Worm (Caenorhabditis elegans) whole organism, early embryonic: ENCODE measurements around the gene F13H10.8.
"Not testable (repeated sequence)": the region's sequence is repeated elsewhere in the genome, so short reads cannot be mapped to it uniquely, and the experiment has no call there.

Experiments
- B0310.2 ChIP-seq: sonication (generic microtip); optimal IDR thresholded peaks from 2 replicates; lab custom pipeline; 2016; ENCODE audit warnings: mild to moderate bottlenecking, missing genetic modification characterization, missing compliant biosample characterization
- F13C5.2 ChIP-seq: sonication (generic microtip); optimal IDR thresholded peaks from 2 replicates; lab custom pipeline; 2017; ENCODE audit warnings: mild to moderate bottlenecking, missing genetic modification characterization, inconsistent platforms, missing compliant biosample characterization
- aly-1 ChIP-seq: sonication (generic microtip); optimal IDR thresholded peaks from 2 replicates; lab custom pipeline; 2016; ENCODE audit warnings: missing genetic modification characterization, missing compliant biosample characterization
- ama-1 ChIP-seq: fragments of 150-350 bp; optimal IDR thresholded peaks from 2 replicates; lab custom pipeline; 2014
- ceh-13 ChIP-seq: fragments of 200-800 bp; sonication (Bioruptor generic); optimal IDR thresholded peaks from 2 replicates; lab custom pipeline; 2018; ENCODE audit warnings: mild to moderate bottlenecking, missing genetic modification characterization, missing compliant biosample characterization
- ceh-36 ChIP-seq: sonication (generic microtip); optimal IDR thresholded peaks from 2 replicates; lab custom pipeline; 2016; ENCODE audit warnings: missing genetic modification characterization, inconsistent platforms, missing compliant biosample characterization
- ets-7 ChIP-seq: sonication (generic microtip); optimal IDR thresholded peaks from 2 replicates; lab custom pipeline; 2016; ENCODE audit warnings: missing genotype, missing genetic modification characterization, missing compliant biosample characterization
- flt-1 ChIP-seq: fragments of 200-800 bp; sonication (Bioruptor generic); IDR thresholded peaks from 2 replicates; pipeline ENCODE4 v1.3.6; 2022; ENCODE audit warnings: missing genetic modification characterization, missing compliant biosample characterization
- hmbx-1 ChIP-seq: sonication (generic microtip); optimal IDR thresholded peaks from 2 replicates; lab custom pipeline; 2016; ENCODE audit warnings: mild to moderate bottlenecking, missing genetic modification characterization, missing compliant biosample characterization
- hmg-4 ChIP-seq: fragments of 200-800 bp; sonication (Bioruptor generic); optimal IDR thresholded peaks from 2 replicates; lab custom pipeline; 2018; ENCODE audit warnings: mild to moderate bottlenecking, missing genetic modification characterization, missing compliant biosample characterization
- hnd-1 ChIP-seq: sonication (generic microtip); optimal IDR thresholded peaks from 2 replicates; lab custom pipeline; 2016; ENCODE audit warnings: missing genetic modification characterization, missing compliant biosample characterization
- pes-1 ChIP-seq: fragments of 200-800 bp; sonication (Bioruptor generic); IDR thresholded peaks from 2 replicates; pipeline ENCODE4 v1.3.6; 2022; ENCODE audit warnings: missing genetic modification reagents, missing genetic modification characterization, missing compliant biosample characterization
- scrt-1 ChIP-seq: fragments of 200-800 bp; sonication (Bioruptor generic); IDR thresholded peaks from 2 replicates; pipeline ENCODE4 v1.3.6; 2022; ENCODE audit warnings: missing genetic modification characterization, missing compliant biosample characterization
- sea-1 ChIP-seq: fragments of 200-800 bp; sonication (Bioruptor generic); conservative IDR thresholded peaks from 2 replicates; pipeline ENCODE4 v1.3.6; 2022; ENCODE audit warnings: missing genetic modification characterization, missing compliant biosample characterization
- tbx-11 ChIP-seq: fragments of 200-800 bp; sonication (Bioruptor generic); IDR thresholded peaks from 2 replicates; pipeline ENCODE4 v1.3.6; 2022; ENCODE audit warnings: missing genetic modification characterization, missing compliant biosample characterization
- tbx-37 ChIP-seq: fragments of 200-800 bp; sonication (Bioruptor generic); conservative IDR thresholded peaks from 2 replicates; pipeline ENCODE4 v1.3.6; 2022; ENCODE audit warnings: missing genetic modification reagents, missing genetic modification characterization, missing compliant biosample characterization
- tra-4 ChIP-seq: sonication (generic microtip); optimal IDR thresholded peaks from 2 replicates; lab custom pipeline; 2017; ENCODE audit warnings: missing genetic modification characterization, missing compliant biosample characterization

The F13H10.8 gene

DNA sequence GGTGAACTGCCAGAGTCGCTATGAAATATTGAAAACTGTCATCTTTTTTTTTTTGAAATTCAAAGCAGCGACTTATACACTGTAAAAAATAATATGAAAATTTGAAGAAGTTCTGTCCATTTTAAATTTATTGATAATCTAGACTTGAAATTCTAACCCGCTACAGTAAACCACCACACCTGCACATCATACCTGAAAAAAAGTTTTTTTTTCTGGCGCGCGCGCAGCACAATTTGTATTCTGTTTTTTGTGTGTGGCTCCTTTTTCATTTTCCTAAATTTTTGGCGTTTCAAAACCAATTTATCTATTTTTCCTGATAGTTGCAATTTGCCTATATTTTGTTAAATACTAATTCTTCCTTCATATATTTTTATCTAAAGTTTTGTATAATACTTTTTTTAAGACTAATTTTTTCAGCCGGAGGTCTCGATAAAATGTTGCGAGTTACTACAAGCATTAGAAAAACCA lies 34.7 kb upstream of the F13H10.8 start, which contains the start of gene cyb-2.1:
cyb-2.1 (plus strand) TSS at position 418 of the 468 bp plus-strand sequence.
- TF ChIP-seq ama-1 (lab: Kevin White, UChicago) = no peak
- no peak for TF ChIP-seq F13C5.2 (tag; lab: Kevin White, UChicago)
- no peak for TF ChIP-seq tbx-11 (GFP tag; lab: Robert Waterston, UW)

DNA sequence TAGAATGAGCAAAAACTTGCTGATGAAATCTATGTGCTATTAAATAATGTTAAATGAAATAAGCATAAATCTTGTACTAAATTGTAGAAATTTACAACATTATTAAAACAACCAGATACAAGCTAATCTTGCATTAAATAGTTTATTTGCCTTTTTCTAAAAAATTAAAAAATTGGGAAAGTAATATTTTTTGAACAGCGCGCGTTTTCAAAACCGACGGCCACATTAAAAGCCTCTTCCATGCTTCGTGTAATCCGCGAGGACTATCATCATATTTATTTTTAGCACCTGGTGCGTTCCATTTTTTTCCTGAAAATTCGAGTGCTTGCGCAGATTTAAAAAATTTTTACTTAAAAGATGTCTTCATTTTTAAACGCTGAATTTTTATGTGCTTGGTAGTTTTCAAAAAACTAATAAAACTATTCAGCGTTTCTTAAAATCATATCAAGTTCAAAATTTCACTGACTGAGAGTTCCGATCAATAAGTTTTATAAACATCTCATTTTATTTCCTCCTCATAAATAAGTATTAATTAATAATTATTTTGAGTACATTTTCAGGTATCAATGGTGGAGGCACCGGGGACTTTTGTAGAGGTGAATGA lies 32.9 kb upstream of the F13H10.8 start, which contains the start of gene Y43E12A.3:
Y43E12A.3 (plus strand) TSS at position 554 of the 604 bp plus-strand sequence.
- not testable (repeated sequence) for TF ChIP-seq flt-1; hnd-1; F13C5.2 (tag; lab: Kevin White, UChicago)

DNA sequence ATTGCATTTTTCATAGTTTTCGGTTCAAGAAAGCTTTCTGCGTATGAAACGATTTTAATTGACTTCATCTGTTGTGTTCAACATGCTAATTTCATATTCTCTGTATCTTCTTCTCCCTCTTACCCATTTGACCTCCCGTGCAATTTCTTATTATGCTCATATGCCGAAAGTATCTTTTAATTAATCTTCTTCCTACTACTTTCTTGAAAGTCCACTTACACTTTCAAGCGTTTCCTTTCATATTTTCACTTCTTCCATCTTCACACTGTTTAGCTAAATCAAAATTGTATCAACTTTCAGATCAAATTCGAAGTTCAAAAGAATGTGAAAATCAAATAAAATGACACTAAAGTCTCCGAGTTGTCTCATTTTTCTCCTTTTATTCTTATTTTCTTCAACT lies 29.6 kb upstream of the F13H10.8 start, which contains the start of gene F13H10.5:
F13H10.5 (plus strand) TSS at position 301 of the 400 bp plus-strand sequence.
- TF ChIP-seq scrt-1 (GFP tag; lab: Robert Waterston, UW) (no peak), ets-7 (tag; lab: Kevin White, UChicago) (no peak), flt-1 (no peak), hmg-4 (GFP tag; lab: Kevin White, UChicago) (no peak), hmbx-1 (no peak), ama-1 (lab: Kevin White, UChicago) (no peak), ceh-13 (no peak), hnd-1 (no peak), pes-1 (GFP tag; lab: Robert Waterston, UW) (no peak), B0310.2 (tag; lab: Kevin White, UChicago) (no peak), tbx-37 (GFP tag; lab: Robert Waterston, UW) (no peak), sea-1 (no peak), tra-4 (tag; lab: Kevin White, UChicago) (no peak), ceh-36 (tag; lab: Kevin White, UChicago) (no peak), tbx-11 (GFP tag; lab: Robert Waterston, UW) (no peak), F13C5.2 (tag; lab: Kevin White, UChicago) (no peak), aly-1 (no peak)

DNA sequence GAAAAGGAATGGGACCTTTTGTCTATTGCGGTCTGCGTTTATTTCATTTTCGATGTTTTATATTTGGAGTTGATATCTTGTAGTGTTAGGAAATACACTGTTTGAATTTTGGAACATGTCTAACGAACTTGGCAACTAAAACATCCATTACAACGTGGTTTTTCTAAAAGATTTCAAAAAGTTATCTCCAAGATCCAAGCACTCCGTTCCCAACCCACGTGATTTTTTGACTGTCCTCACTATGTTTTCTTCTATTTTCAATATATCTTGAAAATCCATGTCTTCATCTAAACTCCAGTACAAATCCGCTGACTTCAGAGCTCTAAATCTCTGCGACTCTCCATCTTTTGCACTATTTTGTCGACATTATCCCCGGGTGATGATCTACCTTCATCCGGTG lies 18.7 kb upstream of the F13H10.8 start, which contains the start of gene F13H10.9:
F13H10.9 (plus strand) TSS at position 301 of the 400 bp plus-strand sequence.
- TF ChIP-seq ets-7 (tag; lab: Kevin White, UChicago) (no peak), pes-1 (GFP tag; lab: Robert Waterston, UW) (no peak), ama-1 (lab: Kevin White, UChicago) (no peak), hmg-4 (GFP tag; lab: Kevin White, UChicago) (no peak), ceh-13 (no peak), flt-1 (no peak)

DNA sequence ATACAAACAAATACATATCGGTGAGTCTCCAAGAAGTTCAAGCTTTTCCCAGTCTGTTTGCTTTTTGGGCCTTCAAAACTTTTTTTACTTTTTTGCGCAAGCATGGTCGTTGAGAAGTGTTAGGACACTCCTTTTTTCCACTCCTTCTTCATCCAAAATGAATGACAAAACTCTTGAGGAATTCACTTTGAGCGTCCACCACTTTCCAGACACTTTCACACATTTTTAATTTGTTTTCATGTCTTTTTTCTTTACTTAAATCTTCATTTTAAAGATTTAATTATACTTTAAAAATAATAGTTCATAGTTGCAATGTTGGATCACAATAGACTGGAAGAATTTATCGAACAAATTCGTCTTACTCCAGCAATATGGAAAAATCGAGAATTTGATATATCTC lies 16.0 kb upstream of the F13H10.8 start, which contains the start of gene F13H10.1:
F13H10.1 (plus strand) TSS at position 301 of the 400 bp plus-strand sequence.
- TF ChIP-seq tbx-37 (GFP tag; lab: Robert Waterston, UW) = no peak
- TF ChIP-seq scrt-1 (GFP tag; lab: Robert Waterston, UW) = no peak
- TF ChIP-seq B0310.2 (tag; lab: Kevin White, UChicago) = no peak
- TF ChIP-seq tbx-11 (GFP tag; lab: Robert Waterston, UW) = no peak
- no peak for TF ChIP-seq ama-1 (lab: Kevin White, UChicago)
- no peak for TF ChIP-seq aly-1
- no peak for TF ChIP-seq ets-7 (tag; lab: Kevin White, UChicago)
- TF ChIP-seq hmbx-1 = no peak
- no peak for TF ChIP-seq flt-1
- no peak for TF ChIP-seq F13C5.2 (tag; lab: Kevin White, UChicago)
- TF ChIP-seq hmg-4 (GFP tag; lab: Kevin White, UChicago) = no peak

DNA sequence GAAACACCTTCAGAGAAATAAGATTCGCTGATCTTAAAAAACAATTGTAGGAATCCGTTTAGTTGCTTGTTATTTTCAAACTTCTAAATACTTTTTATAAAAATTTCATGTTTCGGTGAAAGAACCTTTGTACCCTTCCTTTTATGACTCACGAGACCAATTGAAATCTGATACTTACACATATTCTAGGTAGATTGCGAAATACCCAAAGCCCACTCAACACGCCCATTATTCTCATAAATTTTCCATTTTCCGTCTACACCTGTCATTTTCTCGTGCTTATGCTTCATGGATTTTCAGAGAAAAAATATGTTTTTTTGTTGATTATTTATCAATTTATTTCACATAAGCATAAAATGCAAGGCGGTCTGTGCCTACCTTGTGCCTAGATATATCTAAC lies 13.9 kb upstream of the F13H10.8 start:
- TF ChIP-seq tbx-11 (GFP tag; lab: Robert Waterston, UW) = no peak
- no peak for TF ChIP-seq ama-1 (lab: Kevin White, UChicago)
- TF ChIP-seq tbx-37 (GFP tag; lab: Robert Waterston, UW) = no peak
- no peak for TF ChIP-seq sea-1
- no peak for TF ChIP-seq ceh-13
- no peak for TF ChIP-seq tra-4 (tag; lab: Kevin White, UChicago)
- no peak for TF ChIP-seq ets-7 (tag; lab: Kevin White, UChicago)
- TF ChIP-seq F13C5.2 (tag; lab: Kevin White, UChicago) = no peak
- TF ChIP-seq pes-1 (GFP tag; lab: Robert Waterston, UW) = no peak
- no peak for TF ChIP-seq hnd-1
- TF ChIP-seq hmg-4 (GFP tag; lab: Kevin White, UChicago) = no peak
- TF ChIP-seq flt-1 = no peak
- no peak for TF ChIP-seq B0310.2 (tag; lab: Kevin White, UChicago)
- no peak for TF ChIP-seq ceh-36 (tag; lab: Kevin White, UChicago)
- no peak for TF ChIP-seq hmbx-1
- TF ChIP-seq aly-1 = no peak

DNA sequence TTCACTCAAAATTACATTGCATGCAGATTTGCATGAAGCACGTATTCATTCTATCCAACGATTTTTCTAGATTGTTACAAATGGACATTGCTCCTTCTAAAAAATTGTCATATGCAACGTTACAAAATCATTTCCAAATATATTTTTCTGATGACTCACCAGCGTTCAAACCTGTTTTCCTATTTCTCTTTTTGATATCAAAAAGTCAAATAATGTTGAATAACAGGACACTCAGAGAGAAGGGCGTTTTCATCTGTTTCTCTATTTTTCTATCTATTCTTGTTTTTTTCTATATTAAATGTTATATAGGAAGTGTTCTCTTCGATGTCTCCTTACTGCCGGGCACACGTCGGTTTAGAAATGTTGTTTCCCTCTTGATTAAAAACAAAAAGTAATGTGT lies 13.4 kb upstream of the F13H10.8 start:
- TF ChIP-seq ama-1 (lab: Kevin White, UChicago) = no peak
- no peak for TF ChIP-seq hmbx-1
- TF ChIP-seq hmg-4 (GFP tag; lab: Kevin White, UChicago) = no peak
- TF ChIP-seq ceh-36 (tag; lab: Kevin White, UChicago) = no peak
- TF ChIP-seq aly-1 = no peak
- TF ChIP-seq B0310.2 (tag; lab: Kevin White, UChicago) = no peak
- TF ChIP-seq ceh-13 = no peak
- no peak for TF ChIP-seq flt-1
- no peak for TF ChIP-seq tra-4 (tag; lab: Kevin White, UChicago)
- no peak for TF ChIP-seq F13C5.2 (tag; lab: Kevin White, UChicago)
- no peak for TF ChIP-seq sea-1
- no peak for TF ChIP-seq pes-1 (GFP tag; lab: Robert Waterston, UW)
- no peak for TF ChIP-seq hnd-1
- TF ChIP-seq ets-7 (tag; lab: Kevin White, UChicago) = no peak
